Fruit fly (Drosophila melanogaster): ENCODE measurements around the gene CG14855.

The CG14855 gene

DNA sequence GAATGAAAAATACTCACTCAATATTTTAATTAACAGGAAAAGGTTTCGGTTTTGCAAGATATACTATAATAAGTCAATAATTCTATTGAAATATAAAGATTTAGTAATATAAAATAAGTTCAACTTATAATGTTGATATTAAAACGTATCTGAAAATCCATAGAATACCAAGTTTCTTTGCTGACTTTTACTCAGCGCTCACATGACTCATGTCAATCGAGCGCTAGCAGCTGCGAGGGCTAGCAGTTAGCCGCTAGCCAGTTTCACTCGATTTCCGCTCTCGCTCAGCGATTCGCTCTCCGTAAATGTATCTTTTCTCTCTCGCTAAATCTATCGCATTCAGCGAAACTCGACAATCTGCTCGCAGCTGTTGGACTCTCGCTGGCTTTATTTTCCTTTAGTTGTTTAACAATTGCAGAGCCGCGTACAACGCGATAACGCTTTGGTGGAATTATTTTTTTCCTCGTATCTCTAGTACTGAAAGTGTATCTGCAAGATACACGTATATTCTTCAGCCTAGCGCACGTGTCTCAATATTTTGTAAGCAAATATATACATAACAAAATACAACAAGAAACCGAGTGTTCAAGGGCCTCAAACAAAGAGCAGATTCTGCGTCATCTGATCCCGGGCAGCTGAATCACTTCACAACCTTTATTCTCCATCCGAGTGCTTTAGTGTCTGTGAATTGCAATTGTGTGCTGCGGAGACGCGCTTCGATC is 46.9 kb upstream of the CG14855 start (continued):
- TF ChIP-seq gcm (GFP tag; optimal IDR thresholded peaks at IDR 0.05): peak; percentile 81
- peak; percentile 19 for TF ChIP-seq CG1647 (GFP tag; optimal IDR thresholded peaks at IDR 0.05)
- TF ChIP-seq Dek (tag; optimal IDR thresholded peaks at IDR 0.05): peak; percentile 54
- TF ChIP-seq oc (tag; optimal IDR thresholded peaks at IDR 0.05): peak; percentile 65
- no peak for TF ChIP-seq CG6689 (GFP tag; IDR thresholded peaks at IDR 0.05)
- TF ChIP-seq p53 (GFP tag; optimal IDR thresholded peaks at IDR 0.05): peak; percentile 54
- TF ChIP-seq ham (GFP tag; IDR thresholded peaks at IDR 0.05): no peak
- peak; percentile 9 for TF ChIP-seq disco-r (GFP tag; optimal IDR thresholded peaks at IDR 0.05)
- peak; percentile 83 for TF ChIP-seq gro (GFP tag; optimal IDR thresholded peaks at IDR 0.05)
- TF ChIP-seq ERR (GFP tag; optimal IDR thresholded peaks at IDR 0.05): peak; percentile 57
- TF ChIP-seq tin (GFP tag; optimal IDR thresholded peaks at IDR 0.05): peak; percentile 15
- TF ChIP-seq CG3281 (GFP tag; optimal IDR thresholded peaks at IDR 0.05): peak; percentile 89
- peak; percentile 61; the same call in 2 of the 3 replicates for TF ChIP-seq zfh1 (GFP tag; IDR thresholded peaks at IDR 0.05)
- TF ChIP-seq CG7928 (GFP tag; optimal IDR thresholded peaks at IDR 0.05): peak; percentile 46
- peak; percentile 44 for TF ChIP-seq ewg (GFP tag; optimal IDR thresholded peaks at IDR 0.05)
- no peak for TF ChIP-seq CG4617 (GFP tag; optimal IDR thresholded peaks at IDR 0.05; ENCODE audit: borderline replicate concordance)
- peak; percentile 9 for TF ChIP-seq CG9797 (GFP tag; optimal IDR thresholded peaks at IDR 0.05)
- no peak for TF ChIP-seq Kr (GFP tag; optimal IDR thresholded peaks at IDR 0.05)
- peak; percentile 9 for TF ChIP-seq CG13123 (GFP tag; optimal IDR thresholded peaks at IDR 0.05)
- TF ChIP-seq Hr78 (GFP tag; optimal IDR thresholded peaks at IDR 0.05): peak in 1 of 2 experiments; percentile 16
- peak; percentile 81 for TF ChIP-seq CG2678 (tag; optimal IDR thresholded peaks at IDR 0.05)
- TF ChIP-seq CG12236 (GFP tag; optimal IDR thresholded peaks at IDR 0.05): peak; percentile 64
- no peak for TF ChIP-seq vnd (GFP tag; IDR thresholded peaks at IDR 0.05; ENCODE audit: partially characterized antibody)
- TF ChIP-seq CrebB (tag; optimal IDR thresholded peaks at IDR 0.05): peak; percentile 88
- peak; percentile 56 for TF ChIP-seq CG2116 (GFP tag; optimal IDR thresholded peaks at IDR 0.05)
- TF ChIP-seq gce (GFP tag; IDR thresholded peaks at IDR 0.05): peak; percentile 52; the same call in 1 of the 3 replicates
- TF ChIP-seq Scr (GFP tag; IDR thresholded peaks at IDR 0.05; ENCODE audit: partially characterized antibody): 0 out of 2 replicates have a peak, but pooled peaks have one; percentile 46
- peak; percentile 34; the same call in 1 of the 2 replicates for TF ChIP-seq rib (GFP tag; IDR thresholded peaks at IDR 0.05)
- peak; percentile 19 for TF ChIP-seq Sry-β (GFP tag; optimal IDR thresholded peaks at IDR 0.05)
- TF ChIP-seq CG2129 (GFP tag; IDR thresholded peaks at IDR 0.05; ENCODE audit: partially characterized antibody): no peak
- TF ChIP-seq Atf3 (GFP tag; optimal IDR thresholded peaks at IDR 0.05): peak; percentile 1
- TF ChIP-seq Meics (GFP tag; optimal IDR thresholded peaks at IDR 0.05): peak; percentile 83
- peak; percentile 69 for TF ChIP-seq HLHmδ (GFP tag; optimal IDR thresholded peaks at IDR 0.05)
- TF ChIP-seq CG18599 (GFP tag; optimal IDR thresholded peaks at IDR 0.05): peak; percentile 87
- TF ChIP-seq grau (tag; optimal IDR thresholded peaks at IDR 0.05): peak; percentile 62
- peak; percentile 65 for TF ChIP-seq twi (tag; optimal IDR thresholded peaks at IDR 0.05)
- no peak for TF ChIP-seq CG7963 (GFP tag; IDR thresholded peaks at IDR 0.05; ENCODE audit: partially characterized antibody)
- no peak for TF ChIP-seq Gug (GFP tag; IDR thresholded peaks at IDR 0.05)
- peak; percentile 71 for TF ChIP-seq CG18619 (GFP tag; optimal IDR thresholded peaks at IDR 0.05)
- TF ChIP-seq btn (GFP tag; optimal IDR thresholded peaks at IDR 0.05): peak; percentile 39
- TF ChIP-seq H15 (GFP tag; IDR thresholded peaks at IDR 0.05): no peak
- TF ChIP-seq YL-1 (GFP tag; optimal IDR thresholded peaks at IDR 0.05): peak; percentile 61
- peak; percentile 26 for TF ChIP-seq Oli (tag; optimal IDR thresholded peaks at IDR 0.05)
- TF ChIP-seq CG15514 (GFP tag; optimal IDR thresholded peaks at IDR 0.05): peak; percentile 84
- TF ChIP-seq ac (GFP tag; optimal IDR thresholded peaks at IDR 0.05): peak; percentile 86
- peak; percentile 33 to 47 for TF ChIP-seq dpn (GFP tag; optimal IDR thresholded peaks at IDR 0.05)
- no peak for TF ChIP-seq CG10366 (GFP tag; IDR thresholded peaks at IDR 0.05)
- no peak for TF ChIP-seq Lim3 (GFP tag; IDR thresholded peaks at IDR 0.05)
